Worm (Caenorhabditis elegans) whole organism, young adult: ENCODE measurements around the gene acdh-2.

Experiments
- F23B12.7 ChIP-seq: sonication (generic microtip); optimal IDR thresholded peaks from 2 replicates; lab custom pipeline; 2017; ENCODE audit warnings: missing genetic modification characterization, mild to moderate bottlenecking, missing compliant biosample characterization, antibody characterized with exemption, moderate library complexity; ENCODE audit not compliant: insufficient read depth
- Y53G8AR.9 ChIP-seq: fragments of 200-800 bp; sonication (Bioruptor generic); conservative IDR thresholded peaks from 2 replicates; pipeline ENCODE4 v1.3.6; 2022; ENCODE audit warnings: missing genetic modification reagents, missing genetic modification characterization, missing compliant biosample characterization
- Y56A3A.18 ChIP-seq: fragments of 200-800 bp; sonication (Bioruptor generic); IDR thresholded peaks from 2 replicates; pipeline ENCODE4 v1.3.6; 2022; ENCODE audit warnings: missing genetic modification reagents, missing genetic modification characterization, missing compliant biosample characterization
- Y79H2A.3 ChIP-seq: fragments of 200-800 bp; sonication (Bioruptor generic); conservative IDR thresholded peaks from 2 replicates; pipeline ENCODE4 v1.3.6; 2022; ENCODE audit warnings: missing genetic modification reagents, missing genetic modification characterization, missing compliant biosample characterization
- Y95B8A.8 ChIP-seq: fragments of 200-800 bp; sonication (Bioruptor generic); IDR thresholded peaks from 2 replicates; pipeline ENCODE4 v1.3.6; 2022; ENCODE audit warnings: missing genetic modification reagents, missing genetic modification characterization, missing compliant biosample characterization
- aptf-3 ChIP-seq: fragments of 200-800 bp; sonication (Bioruptor generic); IDR thresholded peaks from 2 replicates; pipeline ENCODE4 v1.3.6; 2022; ENCODE audit warnings: missing genetic modification characterization, missing compliant biosample characterization
- athp-1 ChIP-seq: sonication (generic microtip); optimal IDR thresholded peaks from 2 replicates; lab custom pipeline; 2017; ENCODE audit warnings: mild to moderate bottlenecking, missing genetic modification characterization, missing compliant biosample characterization
- bed-1 ChIP-seq: fragments of 200-800 bp; sonication (Bioruptor generic); IDR thresholded peaks from 2 replicates; pipeline ENCODE4 v1.3.6; 2022; ENCODE audit warnings: missing genetic modification reagents, missing genetic modification characterization, missing compliant biosample characterization
- ceh-27 ChIP-seq: fragments of 200-800 bp; sonication (Bioruptor generic); optimal IDR thresholded peaks from 2 replicates; lab custom pipeline; 2018; ENCODE audit warnings: mild to moderate bottlenecking, missing genetic modification characterization, moderate library complexity, missing compliant biosample characterization
- dox-1 ChIP-seq: fragments of 200-800 bp; sonication (Bioruptor generic); IDR thresholded peaks from 2 replicates; pipeline ENCODE4 v1.3.6; 2022; ENCODE audit warnings: missing genetic modification reagents, missing genetic modification characterization, missing compliant biosample characterization
- egrh-3 ChIP-seq: fragments of 200-800 bp; sonication (Bioruptor generic); IDR thresholded peaks from 2 replicates; pipeline ENCODE4 v1.3.6; 2022; ENCODE audit warnings: missing genetic modification reagents, missing genetic modification characterization, missing compliant biosample characterization
- ets-4 ChIP-seq: fragments of 200-800 bp; sonication (Bioruptor generic); optimal IDR thresholded peaks from 2 replicates; lab custom pipeline; 2018; ENCODE audit warnings: mild to moderate bottlenecking, missing genetic modification characterization, missing compliant biosample characterization
- gei-17 ChIP-seq: fragments of 200-800 bp; sonication (Bioruptor generic); optimal IDR thresholded peaks from 2 replicates; lab custom pipeline; 2018; ENCODE audit warnings: mild to moderate bottlenecking, missing genetic modification characterization, missing compliant biosample characterization
- hmg-1.2 ChIP-seq: fragments of 200-800 bp; sonication (Bioruptor generic); IDR thresholded peaks from 2 replicates; pipeline ENCODE4 v1.3.6; 2022; ENCODE audit warnings: missing genetic modification reagents, missing genetic modification characterization, missing compliant biosample characterization
- hrde-1 ChIP-seq: sonication (generic microtip); optimal IDR thresholded peaks from 2 replicates; lab custom pipeline; 2016; ENCODE audit warnings: missing genetic modification characterization, mild to moderate bottlenecking, missing compliant biosample characterization, moderate library complexity, missing genotype, missing genetic modification reagents, borderline replicate concordance
- let-526 ChIP-seq: fragments of 200-800 bp; sonication (Bioruptor generic); IDR thresholded peaks from 2 replicates; pipeline ENCODE4 v1.3.6; 2022; ENCODE audit warnings: missing genetic modification reagents, missing genetic modification characterization, missing compliant biosample characterization
- let-607 ChIP-seq, 2 experiments: fragments of 200-800 bp in 1 of 2; sonication (Bioruptor generic) in 1 of 2; sonication (generic microtip) in 1 of 2; optimal IDR thresholded peaks; 2 replicates each; lab custom pipeline; 2016 to 2018; ENCODE audit warnings: mild to moderate bottlenecking in 2 of 2, missing compliant biosample characterization in 2 of 2, missing genetic modification characterization in 2 of 2, moderate library complexity in 2 of 2, missing genotype in 1 of 2
- lin-40 ChIP-seq: sonication (generic microtip); optimal IDR thresholded peaks from 2 replicates; lab custom pipeline; 2016; ENCODE audit warnings: missing genetic modification characterization, mild to moderate bottlenecking, missing compliant biosample characterization, missing genotype, missing genetic modification reagents
- lsy-27 ChIP-seq: sonication (generic microtip); optimal IDR thresholded peaks from 2 replicates; lab custom pipeline; 2017; ENCODE audit warnings: missing genetic modification characterization, mild to moderate bottlenecking, missing compliant biosample characterization, antibody characterized with exemption, missing genotype, borderline replicate concordance; ENCODE audit not compliant: insufficient read depth
- madf-3 ChIP-seq: fragments of 200-800 bp; sonication (Bioruptor generic); IDR thresholded peaks from 2 replicates; pipeline ENCODE4 v1.3.6; 2022; ENCODE audit warnings: missing genetic modification reagents, missing genetic modification characterization, missing compliant biosample characterization
- madf-8 ChIP-seq: fragments of 200-800 bp; sonication (Bioruptor generic); conservative IDR thresholded peaks from 2 replicates; pipeline ENCODE4 v1.3.6; 2022; ENCODE audit warnings: missing genetic modification reagents, missing genetic modification characterization, missing compliant biosample characterization
- mes-4 ChIP-seq: sonication (generic microtip); optimal IDR thresholded peaks from 2 replicates; lab custom pipeline; 2016; ENCODE audit warnings: missing genotype, missing genetic modification characterization, missing compliant biosample characterization
- nfya-2 ChIP-seq: fragments of 200-800 bp; sonication (Bioruptor generic); IDR thresholded peaks from 2 replicates; pipeline ENCODE4 v1.3.6; 2022; ENCODE audit warnings: missing genetic modification reagents, missing genetic modification characterization, missing compliant biosample characterization
- nhr-80 ChIP-seq: sonication (generic microtip); optimal IDR thresholded peaks from 2 replicates; lab custom pipeline; 2016; ENCODE audit warnings: missing genetic modification characterization, missing compliant biosample characterization
- snpc-4 ChIP-seq, 5 experiments: fragments of 150-350 bp in 1 of 5; sonication (generic microtip) in 4 of 5; optimal IDR thresholded peaks; 2 replicates each; lab custom pipeline; 2014 to 2018; ENCODE audit warnings: missing genetic modification characterization in 5 of 5, missing biosample characterization in 3 of 5, antibody characterized with exemption in 2 of 5, mild to moderate bottlenecking in 2 of 5, missing compliant biosample characterization in 2 of 5, missing genotype in 2 of 5, moderate library complexity in 2 of 5, missing genetic modification reagents in 1 of 5
- tbx-9 ChIP-seq: sonication (generic microtip); optimal IDR thresholded peaks from 2 replicates; lab custom pipeline; 2016; ENCODE audit warnings: borderline replicate concordance, missing genetic modification characterization, inconsistent platforms, missing compliant biosample characterization
- tlf-1 ChIP-seq: fragments of 200-800 bp; sonication (Bioruptor generic); optimal IDR thresholded peaks from 2 replicates; lab custom pipeline; 2018; ENCODE audit warnings: mild to moderate bottlenecking, missing genetic modification characterization, missing compliant biosample characterization
- unc-130 ChIP-seq: sonication (generic microtip); optimal IDR thresholded peaks from 2 replicates; lab custom pipeline; 2016; ENCODE audit warnings: missing genetic modification reagents, missing genetic modification characterization, missing compliant biosample characterization
- zfh-2 ChIP-seq: fragments of 200-800 bp; sonication (Bioruptor generic); conservative IDR thresholded peaks from 2 replicates; pipeline ENCODE4 v1.3.6; 2022; ENCODE audit warnings: missing genetic modification reagents, missing genetic modification characterization, missing compliant biosample characterization
- ztf-3 ChIP-seq: fragments of 200-800 bp; sonication (Bioruptor generic); optimal IDR thresholded peaks from 2 replicates; lab custom pipeline; 2018; ENCODE audit warnings: mild to moderate bottlenecking, missing genetic modification characterization, missing compliant biosample characterization

The acdh-2 gene

ce11 chrII:5585788-5586187 lies 38.5 kb upstream of the acdh-2 start, which contains the start of gene lys-8:
Gene lys-8, plus strand, starts transcription at chrII:5586178.
- peak; percentile 44 for TF ChIP-seq ets-4 (GFP tag; lab: Kevin White, UChicago)
- no peak for TF ChIP-seq ceh-27 (GFP tag; lab: Kevin White, UChicago)
- TF ChIP-seq zfh-2 (GFP tag; lab: Robert Waterston, UW) = no peak
- TF ChIP-seq let-607 (tag; optimal IDR thresholded peaks at IDR 0.05; lab: Kevin White, UChicago) = peak in 1 of 2 experiments; percentile 13
- no peak for TF ChIP-seq nfya-2
- peak; percentile 93 for TF ChIP-seq nhr-80 (tag; lab: Kevin White, UChicago)
- no peak for TF ChIP-seq snpc-4 (GFP tag; optimal IDR thresholded peaks at IDR 0.05; lab: Kevin White, UChicago)
- TF ChIP-seq snpc-4 (tag; optimal IDR thresholded peaks at IDR 0.05; lab: Kevin White, UChicago) = peak in 1 of 4 experiments; percentile 49
- no peak for TF ChIP-seq gei-17 (GFP tag; lab: Kevin White, UChicago)
- TF ChIP-seq unc-130 = no peak
- peak; percentile 46; the same call in 1 of the 2 replicates for TF ChIP-seq dox-1
- no peak for TF ChIP-seq mes-4 (tag; lab: Kevin White, UChicago)

- TF ChIP-seq lsy-27 (tag; lab: Kevin White, UChicago) = no peak
- TF ChIP-seq madf-8 (GFP tag; lab: Robert Waterston, UW) = no peak
- TF ChIP-seq ztf-3 (GFP tag; lab: Kevin White, UChicago) = no peak
- TF ChIP-seq tlf-1 (GFP tag; lab: Kevin White, UChicago) = no peak
- no peak for TF ChIP-seq ceh-27 (GFP tag; lab: Kevin White, UChicago)
- TF ChIP-seq Y95B8A.8 (GFP tag; lab: Robert Waterston, UW) = no peak
- TF ChIP-seq aptf-3 (GFP tag; lab: Robert Waterston, UW) = no peak
- TF ChIP-seq athp-1 (tag; lab: Kevin White, UChicago) = no peak
- TF ChIP-seq tbx-9 (tag; lab: Kevin White, UChicago) = no peak
- TF ChIP-seq Y79H2A.3 (GFP tag; lab: Robert Waterston, UW) = no peak
Observed at ce11 chrII:5582309-5582708, 35.0 kb upstream of the acdh-2 start, which contains the start of gene T25E4.2. Gene T25E4.2, minus strand, starts transcription at chrII:5582409.

DNA sequence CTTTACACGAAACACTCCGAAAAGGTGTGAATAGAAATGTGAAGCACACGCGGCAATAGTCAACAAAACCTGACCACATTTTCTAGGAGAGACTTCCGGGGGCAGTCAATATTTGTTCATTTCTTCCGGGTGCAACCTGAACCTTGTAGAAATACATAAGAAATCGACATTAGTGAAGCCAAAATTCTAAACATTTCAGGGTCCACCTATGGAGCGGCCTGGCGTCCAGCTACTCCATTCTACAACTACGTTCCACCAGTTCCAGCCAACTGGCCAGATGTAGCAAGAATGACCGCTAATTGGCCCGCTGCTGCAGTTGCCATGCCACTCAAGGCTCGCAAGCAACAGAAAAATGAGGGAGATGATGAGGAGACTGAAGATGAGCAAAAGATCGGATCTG lies 31.9 kb upstream of the acdh-2 start:
- TF ChIP-seq bed-1 (GFP tag; lab: Robert Waterston, UW) (0 out of 2 replicates have a peak, but pooled peaks have one; percentile 56), madf-3 (no peak), ets-4 (GFP tag; lab: Kevin White, UChicago) (no peak), let-526 (no peak), F23B12.7 (tag; lab: Kevin White, UChicago) (no peak), Y53G8AR.9 (GFP tag; lab: Robert Waterston, UW) (no peak), hmg-1.2 (GFP tag; lab: Robert Waterston, UW) (no peak)

DNA sequence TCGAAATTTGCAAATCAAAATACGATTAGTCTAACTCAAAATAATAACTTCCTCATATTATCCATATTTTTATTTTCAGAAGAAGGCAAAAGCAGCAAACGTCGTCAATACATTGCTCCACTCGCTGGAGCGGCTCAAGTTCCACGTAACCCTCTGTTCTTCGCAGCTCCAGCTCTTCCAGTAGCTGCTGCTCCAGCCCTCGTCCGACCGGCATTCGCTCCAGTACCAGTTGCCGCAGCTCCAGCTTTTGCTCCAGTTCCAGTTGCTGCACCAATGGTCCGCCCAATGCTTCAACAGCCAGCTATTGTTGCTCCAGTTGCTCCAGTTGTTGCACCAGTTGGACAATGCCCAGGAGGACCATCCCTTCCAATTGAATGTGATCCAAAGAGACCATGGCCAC lies 31.4 kb upstream of the acdh-2 start:
- TF ChIP-seq egrh-3 (GFP tag; lab: Robert Waterston, UW) (peak; percentile 76), hrde-1 (tag; lab: Kevin White, UChicago) (no peak), zfh-2 (GFP tag; lab: Robert Waterston, UW) (peak; percentile 74; the same call in 1 of the 2 replicates), lin-40 (tag; lab: Kevin White, UChicago) (no peak), Y56A3A.18 (GFP tag; lab: Robert Waterston, UW) (no peak)
